Fruit fly (Drosophila melanogaster) whole organism, adult: Measurements from ENCODE around the gene Surf6.

Source experiments
- CG14711 ChIP-seq: fragments of 200-800 bp; sonication (Bioruptor generic); optimal IDR thresholded peaks from 2 replicates; lab custom pipeline; 2018; ENCODE audit warnings: missing biosample characterization, mild to moderate bottlenecking, missing genetic modification characterization, moderate library complexity
- CG7101 ChIP-seq: fragments of 200-800 bp; sonication (Bioruptor generic); optimal IDR thresholded peaks from 2 replicates; lab custom pipeline; 2018; ENCODE audit warnings: missing biosample characterization, mild to moderate bottlenecking, missing genetic modification characterization, moderate library complexity
- Crg-1 ChIP-seq: fragments of 200-800 bp; sonication (Bioruptor generic); optimal IDR thresholded peaks from 2 replicates; lab custom pipeline; 2016; ENCODE audit warnings: missing biosample characterization, missing genetic modification characterization
- kay ChIP-seq: fragments of 200-800 bp; sonication (Bioruptor generic); peaks from one replicate; lab custom pipeline; 2016; ENCODE audit warnings: missing biosample characterization, missing genetic modification characterization, borderline replicate concordance
- toe ChIP-seq: fragments of 200-800 bp; sonication (Bioruptor generic); optimal IDR thresholded peaks from 2 replicates; lab custom pipeline; 2016; ENCODE audit warnings: missing biosample characterization, missing genetic modification characterization

- TF ChIP-seq CG7101 (tag; lab: Kevin White, UChicago) = no peak
- TF ChIP-seq Crg-1 = no peak
- TF ChIP-seq toe (GFP tag; lab: Kevin White, UChicago) = no peak
- no peak for TF ChIP-seq kay (GFP tag; lab: Kevin White, UChicago)
- TF ChIP-seq CG14711 (tag; lab: Kevin White, UChicago) = no peak
Measured at dm6 chr3R:19948143-19948542, 43.5 kb upstream of the Surf6 start, which contains the start of gene CG4783.
